Fruit fly (Drosophila melanogaster) whole organism, embryonic: Measurements from ENCODE around the gene CG5910.

Source experiments
- Awh ChIP-seq: fragments of 200-800 bp; sonication (Bioruptor generic); IDR thresholded peaks from 2 replicates; pipeline ENCODE4, ENCODE4 v1.3.6; 2022; ENCODE audit warnings: missing biosample characterization, missing genetic modification characterization
- CG10147 ChIP-seq: fragments of 200-800 bp; sonication (Bioruptor generic); optimal IDR thresholded peaks from 2 replicates; lab custom pipeline; 2019; ENCODE audit warnings: missing biosample characterization, mild to moderate bottlenecking, missing genetic modification characterization, moderate library complexity
- CG10565 ChIP-seq: fragments of 200-800 bp; sonication (Bioruptor generic); optimal IDR thresholded peaks from 3 replicates; lab custom pipeline; 2016; ENCODE audit warnings: missing biosample characterization, mild to moderate bottlenecking, missing genetic modification characterization
- CG12155 ChIP-seq: fragments of 200-800 bp; sonication (Bioruptor generic); optimal IDR thresholded peaks from 3 replicates; lab custom pipeline; 2016; ENCODE audit warnings: missing biosample characterization, missing genetic modification characterization
- CG1233 ChIP-seq: fragments of 200-800 bp; sonication (Bioruptor generic); optimal IDR thresholded peaks from 4 replicates; lab custom pipeline; 2018; ENCODE audit warnings: missing biosample characterization, mild to moderate bottlenecking, missing genetic modification characterization
- CG3065 ChIP-seq: fragments of 200-800 bp; sonication (Bioruptor generic); optimal IDR thresholded peaks from 2 replicates; lab custom pipeline; 2016; ENCODE audit warnings: missing biosample characterization, missing genetic modification characterization
- CG31441 ChIP-seq: fragments of 200-800 bp; sonication (Bioruptor generic); IDR thresholded peaks from 2 replicates; pipeline ENCODE4 v1.3.6; 2022; ENCODE audit warnings: missing biosample characterization, missing genetic modification characterization
- CG4730 ChIP-seq: fragments of 200-800 bp; sonication (Bioruptor generic); IDR thresholded peaks from 2 replicates; pipeline ENCODE4 v1.3.6; 2022; ENCODE audit warnings: missing biosample characterization, missing genetic modification characterization
- CG4854 ChIP-seq: fragments of 200-800 bp; sonication (Bioruptor generic); optimal IDR thresholded peaks from 2 replicates; lab custom pipeline; 2016; ENCODE audit warnings: missing biosample characterization, missing genetic modification characterization, inconsistent platforms
- CG6791 ChIP-seq: fragments of 200-800 bp; sonication (Bioruptor generic); IDR thresholded peaks from 3 replicates; pipeline ENCODE4 v1.3.6; 2022; ENCODE audit warnings: missing biosample characterization, missing genetic modification characterization; ENCODE audit not compliant: partially characterized antibody
- CG7786 ChIP-seq: fragments of 200-800 bp; sonication (Bioruptor generic); optimal IDR thresholded peaks from 2 replicates; lab custom pipeline; 2016; ENCODE audit warnings: missing biosample characterization, missing genetic modification characterization
- CG7928 ChIP-seq: fragments of 200-800 bp; sonication (Bioruptor generic); optimal IDR thresholded peaks from 2 replicates; lab custom pipeline; 2017; ENCODE audit warnings: missing biosample characterization, mild to moderate bottlenecking, missing genetic modification characterization
- CG9215 ChIP-seq: fragments of 200-800 bp; sonication (Bioruptor generic); IDR thresholded peaks from 2 replicates; pipeline ENCODE4 v1.3.6; 2022; ENCODE audit warnings: missing biosample characterization, missing genetic modification characterization
- CG9727 ChIP-seq: fragments of 200-800 bp; sonication (Bioruptor generic); optimal IDR thresholded peaks from 3 replicates; lab custom pipeline; 2017; ENCODE audit warnings: missing biosample characterization, mild to moderate bottlenecking, missing genetic modification characterization
- CG9817 ChIP-seq: fragments of 200-800 bp; sonication (Bioruptor generic); optimal IDR thresholded peaks from 2 replicates; lab custom pipeline; 2018; ENCODE audit warnings: missing biosample characterization, mild to moderate bottlenecking, missing genetic modification characterization, moderate library complexity
- CG9932 ChIP-seq: fragments of 200-800 bp; sonication (Bioruptor generic); IDR thresholded peaks from 2 replicates; pipeline ENCODE4 v1.3.6; 2022; ENCODE audit warnings: missing biosample characterization, missing genetic modification characterization
- CkIIα-i1 ChIP-seq: fragments of 200-800 bp; sonication (Bioruptor generic); IDR thresholded peaks from 2 replicates; pipeline ENCODE4 v1.3.6; 2022; ENCODE audit warnings: missing biosample characterization, missing genetic modification characterization
- Dp ChIP-seq: fragments of 200-800 bp; sonication (Bioruptor generic); optimal IDR thresholded peaks from 2 replicates; lab custom pipeline; 2018; ENCODE audit warnings: missing biosample characterization, mild to moderate bottlenecking, missing genetic modification characterization, moderate library complexity
- HLH3B ChIP-seq: fragments of 200-800 bp; sonication (Bioruptor generic); IDR thresholded peaks from 2 replicates; pipeline ENCODE4 v1.3.6; 2022; ENCODE audit warnings: missing biosample characterization, missing genetic modification characterization
- Hr39 ChIP-seq: fragments of >200 bp; optimal IDR thresholded peaks from 2 replicates; lab custom pipeline; 2017
- Hr51 ChIP-seq, 2 experiments: fragments of 200-800 bp; sonication (Bioruptor generic); optimal IDR thresholded peaks; 2 replicates in 1 of 2; 3 replicates in 1 of 2; lab custom pipeline; 2016 to 2018; ENCODE audit warnings: missing biosample characterization in 2 of 2, missing genetic modification characterization in 2 of 2, mild to moderate bottlenecking in 1 of 2, moderate library complexity in 1 of 2
- Jarid2 ChIP-seq: fragments of 200-800 bp; sonication (Bioruptor generic); optimal IDR thresholded peaks from 3 replicates; lab custom pipeline; 2017; ENCODE audit warnings: mild to moderate bottlenecking, missing biosample characterization, missing genetic modification reagents, missing genetic modification characterization
- Lhr ChIP-seq: fragments of 200-800 bp; sonication (Bioruptor generic); optimal IDR thresholded peaks from 3 replicates; lab custom pipeline; 2017; ENCODE audit warnings: mild to moderate bottlenecking, missing biosample characterization, missing genetic modification reagents, missing genetic modification characterization
- MTF-1 ChIP-seq: fragments of 200-800 bp; sonication (Bioruptor generic); optimal IDR thresholded peaks from 2 replicates; lab custom pipeline; 2018; ENCODE audit warnings: missing biosample characterization, mild to moderate bottlenecking, missing genetic modification characterization, borderline replicate concordance
- NK7.1 ChIP-seq: fragments of 200-800 bp; sonication (Bioruptor generic); optimal IDR thresholded peaks from 3 replicates; lab custom pipeline; 2016; ENCODE audit warnings: missing biosample characterization, missing genetic modification characterization
- Xbp1 ChIP-seq: fragments of 200-800 bp; sonication (Bioruptor generic); optimal IDR thresholded peaks from 3 replicates; lab custom pipeline; 2016; ENCODE audit warnings: missing biosample characterization, mild to moderate bottlenecking, missing genetic modification characterization
- al ChIP-seq: fragments of 200-800 bp; sonication (Bioruptor generic); IDR thresholded peaks from 2 replicates; pipeline ENCODE4 v1.3.6; 2022; ENCODE audit warnings: missing biosample characterization, missing genetic modification characterization
- ase ChIP-seq: fragments of 200-800 bp; sonication (Bioruptor generic); IDR thresholded peaks from 3 replicates; pipeline ENCODE4 v1.3.6; 2022; ENCODE audit warnings: missing biosample characterization, missing genetic modification characterization
- cas ChIP-seq: fragments of 200-800 bp; sonication (Bioruptor generic); IDR thresholded peaks from 2 replicates; pipeline ENCODE4 v1.3.6; 2022; ENCODE audit warnings: missing biosample characterization, missing genetic modification characterization
- caup ChIP-seq: fragments of 200-800 bp; sonication (Bioruptor generic); optimal IDR thresholded peaks from 3 replicates; lab custom pipeline; 2017; ENCODE audit warnings: missing biosample characterization, mild to moderate bottlenecking, missing genetic modification characterization, moderate library complexity; ENCODE audit not compliant: severe bottlenecking
- corto ChIP-seq: fragments of 200-800 bp; sonication (Bioruptor generic); optimal IDR thresholded peaks from 2 replicates; lab custom pipeline; 2016; ENCODE audit warnings: missing biosample characterization, mild to moderate bottlenecking, missing genetic modification characterization, moderate library complexity
- dati ChIP-seq: fragments of 200-800 bp; sonication (Bioruptor generic); IDR thresholded peaks from 2 replicates; pipeline ENCODE4 v1.3.6; 2022; ENCODE audit warnings: missing biosample characterization, missing genetic modification characterization
- disco-r ChIP-seq: fragments of 200-800 bp; sonication (Bioruptor generic); optimal IDR thresholded peaks from 2 replicates; lab custom pipeline; 2016; ENCODE audit warnings: missing biosample characterization, missing genetic modification characterization
- dm ChIP-seq: fragments of 200-800 bp; sonication (Bioruptor generic); optimal IDR thresholded peaks from 3 replicates; lab custom pipeline; 2016; ENCODE audit warnings: missing biosample characterization, missing genetic modification characterization
- esg ChIP-seq: fragments of 200-800 bp; sonication (Bioruptor generic); conservative IDR thresholded peaks from 2 replicates; pipeline ENCODE4 v1.3.6; 2022; ENCODE audit warnings: missing biosample characterization, missing genetic modification characterization
- gt ChIP-seq: fragments of 200-800 bp; sonication (Bioruptor generic); IDR thresholded peaks from 2 replicates; pipeline ENCODE4 v1.3.6; 2022; ENCODE audit warnings: missing biosample characterization, missing genetic modification characterization
- kni ChIP-seq: fragments of 200-800 bp; sonication (Bioruptor generic); optimal IDR thresholded peaks from 3 replicates; lab custom pipeline; 2017; ENCODE audit warnings: mild to moderate bottlenecking, missing biosample characterization, missing genetic modification reagents, missing genetic modification characterization
- lola ChIP-seq, 3 experiments: fragments of >200 bp in 2 of 3; fragments of 200-800 bp in 1 of 3; sonication (Bioruptor generic) in 1 of 3; optimal IDR thresholded peaks; 2 replicates each; lab custom pipeline; 2017 to 2019; ENCODE audit warnings: missing biosample characterization in 3 of 3, missing genetic modification characterization in 3 of 3, mild to moderate bottlenecking in 1 of 3, moderate library complexity in 1 of 3
- mam ChIP-seq: fragments of 200-800 bp; sonication (Bioruptor generic); optimal IDR thresholded peaks from 3 replicates; lab custom pipeline; 2016; ENCODE audit warnings: missing biosample characterization, missing genetic modification characterization
- oc ChIP-seq: fragments of 200-800 bp; sonication (Bioruptor generic); optimal IDR thresholded peaks from 2 replicates; lab custom pipeline; 2018; ENCODE audit warnings: missing biosample characterization, mild to moderate bottlenecking, missing genetic modification characterization, moderate library complexity
- odd ChIP-seq: fragments of 200-800 bp; sonication (Bioruptor generic); optimal IDR thresholded peaks from 2 replicates; lab custom pipeline; 2017; ENCODE audit warnings: missing biosample characterization, mild to moderate bottlenecking, missing genetic modification characterization
- pnt ChIP-seq: fragments of 200-800 bp; sonication (Bioruptor generic); optimal IDR thresholded peaks from 3 replicates; lab custom pipeline; 2016; ENCODE audit warnings: missing biosample characterization, missing genetic modification characterization
- rib ChIP-seq: fragments of 200-800 bp; sonication (Bioruptor generic); IDR thresholded peaks from 2 replicates; pipeline ENCODE4 v1.3.6; 2022; ENCODE audit warnings: missing biosample characterization, missing genetic modification characterization
- row ChIP-seq: fragments of 200-800 bp; sonication (Bioruptor generic); IDR thresholded peaks from 3 replicates; pipeline ENCODE4 v1.3.6; 2022; ENCODE audit warnings: missing biosample characterization, missing genetic modification characterization
- seq ChIP-seq: fragments of 200-800 bp; sonication (Bioruptor generic); IDR thresholded peaks from 2 replicates; pipeline ENCODE4 v1.3.6; 2022; ENCODE audit warnings: missing biosample characterization, missing genetic modification characterization
- slp2 ChIP-seq: fragments of 200-800 bp; sonication (Bioruptor generic); optimal IDR thresholded peaks from 2 replicates; lab custom pipeline; 2016; ENCODE audit warnings: missing biosample characterization, missing genetic modification characterization
- sr ChIP-seq: fragments of 200-800 bp; sonication (Bioruptor generic); IDR thresholded peaks from 3 replicates; pipeline ENCODE4 v1.3.6; 2022; ENCODE audit warnings: missing biosample characterization, missing genetic modification characterization
- tx ChIP-seq: fragments of 200-800 bp; sonication (Bioruptor generic); optimal IDR thresholded peaks from 2 replicates; lab custom pipeline; 2016; ENCODE audit warnings: missing biosample characterization, missing genetic modification characterization
- unpg ChIP-seq: fragments of 200-800 bp; sonication (Bioruptor generic); optimal IDR thresholded peaks from 3 replicates; lab custom pipeline; 2018; ENCODE audit warnings: missing biosample characterization, mild to moderate bottlenecking, missing genetic modification characterization, moderate library complexity
- yki ChIP-seq: fragments of >200 bp; optimal IDR thresholded peaks from 3 replicates; lab custom pipeline; 2018

Gene CG5910

DNA sequence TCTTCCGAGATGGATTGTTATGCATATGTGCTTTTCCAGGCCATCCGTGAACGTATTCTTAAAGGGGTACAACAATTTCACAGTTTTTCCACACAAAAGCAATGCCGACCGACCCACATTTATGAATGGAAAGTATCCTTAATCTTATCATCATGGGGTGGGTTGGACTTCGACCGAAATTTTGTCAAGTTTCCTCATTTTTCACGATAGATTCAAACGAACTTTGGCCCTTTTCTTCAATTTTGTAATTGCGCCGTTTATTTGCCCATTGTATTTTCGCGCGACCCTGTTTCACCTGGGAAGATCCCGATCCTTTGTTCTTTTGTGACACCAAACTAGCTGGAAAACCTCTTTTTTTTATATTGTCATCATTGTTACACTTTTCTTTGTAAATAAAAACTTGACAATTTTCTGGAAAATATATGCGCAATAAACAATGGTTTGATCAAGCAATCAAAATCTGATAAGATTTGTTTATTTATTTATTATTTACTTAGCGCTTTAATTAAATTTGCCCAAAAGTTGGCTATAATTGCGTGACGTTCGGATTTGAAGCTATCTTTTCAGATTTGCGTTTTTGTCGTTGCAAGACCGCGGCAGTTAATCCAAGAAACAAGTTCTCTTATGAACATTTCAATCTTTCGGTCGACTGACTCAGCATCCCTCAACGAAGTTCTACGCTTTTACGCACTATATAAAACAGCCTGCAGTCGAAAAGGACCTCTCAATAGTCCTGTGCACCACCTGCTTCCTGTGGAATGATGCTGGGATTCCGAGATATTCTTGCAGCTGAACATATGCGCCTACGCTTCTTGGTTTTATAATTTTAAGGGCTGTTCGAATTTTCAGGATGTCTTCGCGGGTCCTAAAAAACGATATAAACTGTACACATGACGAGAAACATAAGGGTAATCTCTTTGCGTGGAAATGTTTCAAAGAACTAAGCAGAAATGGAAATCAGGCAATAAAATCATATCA is 36.0 kb upstream of the CG5910 start (continued):
- TF ChIP-seq dm (GFP tag; lab: Kevin White, UChicago) (no peak), rib (GFP tag; lab: Robert Waterston, UW) (0 out of 2 replicates have a peak, but pooled peaks have one; percentile 13), Xbp1 (no peak), al (GFP tag; lab: Robert Waterston, UW) (no peak), Lhr (GFP tag; lab: Kevin White, UChicago) (no peak), Hr51 (GFP tag; optimal IDR thresholded peaks at IDR 0.05; lab: Kevin White, UChicago) (peak in 1 of 2 experiments; percentile 8), Hr39 (lab: Kevin White, UChicago) (no peak), CkIIα-i1 (GFP tag; lab: Robert Waterston, UW) (no peak), CG4854 (GFP tag; lab: Kevin White, UChicago) (no peak), sr (GFP tag; lab: Robert Waterston, UW) (no peak), HLH3B (GFP tag; lab: Robert Waterston, UW) (no peak), CG4730 (GFP tag; lab: Robert Waterston, UW) (no peak), CG7786 (GFP tag; lab: Kevin White, UChicago) (no peak), Awh (GFP tag; lab: Robert Waterston, UW) (no peak), Dp (GFP tag; lab: Kevin White, UChicago) (no peak), CG10565 (no peak), NK7.1 (no peak), row (GFP tag; lab: Robert Waterston, UW) (no peak), ase (GFP tag; lab: Robert Waterston, UW) (no peak), caup (peak; percentile 27), CG1233 (no peak), CG9817 (tag; lab: Kevin White, UChicago) (no peak), CG9932 (GFP tag; lab: Robert Waterston, UW) (no peak), dati (GFP tag; lab: Robert Waterston, UW) (no peak), CG6791 (GFP tag; lab: Robert Waterston, UW) (no peak), CG9215 (no peak), unpg (GFP tag; lab: Kevin White, UChicago) (peak; percentile 45), disco-r (no peak), CG7928 (GFP tag; lab: Kevin White, UChicago) (no peak), lola (GFP tag; optimal IDR thresholded peaks at IDR 0.05; lab: Kevin White, UChicago) (peak in 1 of 3 experiments; percentile 64), tx (GFP tag; lab: Kevin White, UChicago) (no peak), cas (GFP tag; lab: Robert Waterston, UW) (no peak), kni (GFP tag; lab: Kevin White, UChicago) (no peak), seq (GFP tag; lab: Robert Waterston, UW) (no peak), pnt (no peak), CG10147 (GFP tag; lab: Kevin White, UChicago) (no peak), gt (GFP tag; lab: Robert Waterston, UW) (no peak), Jarid2 (GFP tag; lab: Kevin White, UChicago) (no peak), oc (tag; lab: Kevin White, UChicago) (no peak), CG31441 (no peak), yki (lab: Kevin White, UChicago) (no peak), odd (GFP tag; lab: Kevin White, UChicago) (peak; percentile 27), CG9727 (GFP tag; lab: Kevin White, UChicago) (no peak), corto (no peak), MTF-1 (GFP tag; lab: Kevin White, UChicago) (peak; percentile 30), CG12155 (no peak), slp2 (GFP tag; lab: Kevin White, UChicago) (no peak), esg (GFP tag; lab: Robert Waterston, UW) (no peak), CG3065 (GFP tag; lab: Kevin White, UChicago) (no peak), mam (GFP tag; lab: Kevin White, UChicago) (no peak)
